Worm (Caenorhabditis elegans): ENCODE results near the gene trpp-4.

DNA sequence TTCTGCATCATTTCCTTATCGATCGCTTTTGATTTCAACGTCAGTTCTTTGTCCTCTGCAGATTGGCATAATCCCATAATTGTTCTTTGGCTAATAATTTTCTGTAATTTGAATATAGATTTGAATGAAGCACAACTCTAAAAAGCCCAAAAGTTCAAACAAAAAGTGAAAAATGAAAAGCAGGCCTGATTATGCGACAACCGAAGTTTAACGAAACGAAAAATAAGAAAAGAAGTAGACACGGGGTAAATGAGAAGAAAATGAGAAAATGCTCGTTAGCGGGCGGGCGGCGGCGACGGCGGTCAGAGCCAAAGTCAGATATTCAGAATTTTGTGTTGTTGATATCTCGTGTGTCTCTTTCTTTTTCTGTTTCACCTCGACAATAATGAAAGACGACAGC is 40.5 kb upstream of the trpp-4 start, which contains the start of gene gpa-3:
- TF ChIP-seq F23B12.7 (tag; optimal IDR thresholded peaks at IDR 0.05; ENCODE audit: insufficient read depth), result no peak
- no peak for TF ChIP-seq T26A5.8 (tag; optimal IDR thresholded peaks at IDR 0.05)
- no peak for TF ChIP-seq F55B11.4 (tag; optimal IDR thresholded peaks at IDR 0.05; ENCODE audit: borderline replicate concordance, insufficient read depth)
- TF ChIP-seq dpff-1 (tag; optimal IDR thresholded peaks at IDR 0.05), result no peak
